Worm (Caenorhabditis elegans): ENCODE results near the gene C16C4.18.

DNA sequence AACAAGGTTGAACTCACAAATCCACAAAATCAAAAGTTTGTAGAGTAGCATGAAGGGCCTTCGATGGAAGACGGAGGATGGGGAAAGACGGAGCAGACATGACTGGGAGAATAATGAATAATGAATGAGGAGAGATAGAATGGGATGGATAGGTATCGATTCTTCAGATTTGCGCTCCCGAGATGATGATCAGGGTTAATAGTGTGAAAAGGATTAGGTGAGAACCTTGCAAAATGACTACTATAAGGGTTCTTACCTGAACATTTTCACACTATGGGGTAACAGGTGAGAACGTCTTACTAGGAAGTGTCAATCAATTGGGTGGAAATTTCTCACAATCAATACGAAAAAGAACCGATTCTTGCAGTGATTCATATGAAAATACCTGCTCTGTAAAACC is 10.8 kb downstream of the C16C4.18 start, which contains the start of gene fbxb-96:
- TF ChIP-seq ceh-9 (tag; optimal IDR thresholded peaks at IDR 0.05) (no peak), ttx-3 (tag; optimal IDR thresholded peaks at IDR 0.05) (no peak), F13H6.1 (tag; optimal IDR thresholded peaks at IDR 0.05) (no peak), hlh-30 (tag; optimal IDR thresholded peaks at IDR 0.05; ENCODE audit: insufficient read depth) (no peak), nfya-1 (tag; optimal IDR thresholded peaks at IDR 0.05) (no peak), ceh-45 (GFP tag; IDR thresholded peaks at IDR 0.05) (no peak), dmd-4 (tag; optimal IDR thresholded peaks at IDR 0.05; ENCODE audit: borderline replicate concordance) (no peak), tbx-2 (tag; optimal IDR thresholded peaks at IDR 0.05) (no peak), ceh-31 (tag; optimal IDR thresholded peaks at IDR 0.05) (no peak), pha-4 (tag; optimal IDR thresholded peaks at IDR 0.05) (no peak), lin-11 (tag; optimal IDR thresholded peaks at IDR 0.05) (no peak), rnt-1 (tag; optimal IDR thresholded peaks at IDR 0.05) (no peak), fkh-10 (GFP tag; optimal IDR thresholded peaks at IDR 0.05) (no peak)

Measured in whole organism, late embryonic.